Fruit fly (Drosophila melanogaster) whole organism, embryonic: ENCODE results near the gene Svil.

ENCODE experiments used
- ATbp ChIP-seq: fragments of 200-800 bp; sonication (Bioruptor generic); optimal IDR thresholded peaks from 2 replicates; lab custom pipeline; 2017; ENCODE audit warnings: missing biosample characterization, mild to moderate bottlenecking, missing genetic modification characterization, missing genetic modification reagents
- Aef1 ChIP-seq: fragments of 200-800 bp; sonication (Bioruptor generic); IDR thresholded peaks from 3 replicates; pipeline ENCODE4 v1.3.6; 2022; ENCODE audit warnings: missing biosample characterization, missing genetic modification characterization
- Asciz ChIP-seq: fragments of 200-800 bp; sonication (Bioruptor generic); optimal IDR thresholded peaks from 2 replicates; lab custom pipeline; 2017; ENCODE audit warnings: missing biosample characterization, mild to moderate bottlenecking, missing genetic modification characterization, missing genetic modification reagents
- CG12219 ChIP-seq: fragments of 200-800 bp; sonication (Bioruptor generic); optimal IDR thresholded peaks from 3 replicates; lab custom pipeline; 2018; ENCODE audit warnings: missing biosample characterization, mild to moderate bottlenecking, missing genetic modification characterization
- CG13624 ChIP-seq: fragments of 200-800 bp; sonication (Bioruptor generic); optimal IDR thresholded peaks from 2 replicates; lab custom pipeline; 2016; ENCODE audit warnings: missing biosample characterization, missing genetic modification characterization
- CG15011 ChIP-seq: fragments of 200-800 bp; sonication (Bioruptor generic); optimal IDR thresholded peaks from 3 replicates; lab custom pipeline; 2018; ENCODE audit warnings: missing biosample characterization, mild to moderate bottlenecking, missing genetic modification characterization
- CG15479 ChIP-seq: fragments of 200-800 bp; sonication (Bioruptor generic); optimal IDR thresholded peaks from 3 replicates; lab custom pipeline; 2019; ENCODE audit warnings: missing biosample characterization, mild to moderate bottlenecking, missing genetic modification characterization, moderate library complexity
- CG15601 ChIP-seq: fragments of 200-800 bp; sonication (Bioruptor generic); optimal IDR thresholded peaks from 3 replicates; lab custom pipeline; 2019; ENCODE audit warnings: missing biosample characterization, mild to moderate bottlenecking, missing genetic modification characterization, moderate library complexity
- CG17568 ChIP-seq: fragments of 200-800 bp; sonication (Bioruptor generic); optimal IDR thresholded peaks from 2 replicates; lab custom pipeline; 2018; ENCODE audit warnings: missing biosample characterization, mild to moderate bottlenecking, missing genetic modification characterization, moderate library complexity
- CG2199 ChIP-seq: fragments of 200-800 bp; sonication (Bioruptor generic); IDR thresholded peaks from 3 replicates; pipeline ENCODE4 v1.3.6; 2022; ENCODE audit warnings: missing biosample characterization, missing genetic modification characterization
- CG2678 ChIP-seq: fragments of 200-800 bp; sonication (Bioruptor generic); optimal IDR thresholded peaks from 3 replicates; lab custom pipeline; 2019; ENCODE audit warnings: missing biosample characterization, mild to moderate bottlenecking, missing genetic modification characterization, moderate library complexity
- CG3407 ChIP-seq: fragments of 200-800 bp; sonication (Bioruptor generic); optimal IDR thresholded peaks from 2 replicates; lab custom pipeline; 2018; ENCODE audit warnings: missing biosample characterization, mild to moderate bottlenecking, missing genetic modification characterization
- CG34376 ChIP-seq: fragments of 200-800 bp; sonication (Bioruptor generic); optimal IDR thresholded peaks from 2 replicates; lab custom pipeline; 2018; ENCODE audit warnings: missing biosample characterization, mild to moderate bottlenecking, missing genetic modification characterization
- CG42726 ChIP-seq: fragments of 200-800 bp; sonication (Bioruptor generic); IDR thresholded peaks from 2 replicates; pipeline ENCODE4 v1.3.6; 2022; ENCODE audit warnings: missing biosample characterization, missing genetic modification characterization; ENCODE audit not compliant: partially characterized antibody
- CG7786 ChIP-seq: fragments of 200-800 bp; sonication (Bioruptor generic); optimal IDR thresholded peaks from 2 replicates; lab custom pipeline; 2016; ENCODE audit warnings: missing biosample characterization, missing genetic modification characterization
- CG8281 ChIP-seq: fragments of 200-800 bp; sonication (Bioruptor generic); optimal IDR thresholded peaks from 2 replicates; lab custom pipeline; 2018; ENCODE audit warnings: missing biosample characterization, mild to moderate bottlenecking, missing genetic modification characterization, moderate library complexity
- CG8944 ChIP-seq: fragments of 200-800 bp; sonication (Bioruptor generic); optimal IDR thresholded peaks from 3 replicates; lab custom pipeline; 2016; ENCODE audit warnings: missing biosample characterization, missing genetic modification characterization
- Drgx ChIP-seq: fragments of 200-800 bp; sonication (Bioruptor generic); IDR thresholded peaks from 2 replicates; pipeline ENCODE4 v1.3.6; 2022; ENCODE audit warnings: missing biosample characterization, missing genetic modification characterization
- E2f1 ChIP-seq: fragments of 200-800 bp; sonication (Bioruptor generic); IDR thresholded peaks from 2 replicates; pipeline ENCODE4 v1.3.6; 2022; ENCODE audit warnings: missing biosample characterization, missing genetic modification characterization
- Gsc ChIP-seq: fragments of 200-800 bp; sonication (Bioruptor generic); IDR thresholded peaks from 2 replicates; pipeline ENCODE4 v1.3.6; 2022; ENCODE audit warnings: missing biosample characterization, missing genetic modification characterization
- HLH3B ChIP-seq: fragments of 200-800 bp; sonication (Bioruptor generic); IDR thresholded peaks from 2 replicates; pipeline ENCODE4 v1.3.6; 2022; ENCODE audit warnings: missing biosample characterization, missing genetic modification characterization
- HLH54F ChIP-seq: fragments of 200-800 bp; sonication (Bioruptor generic); optimal IDR thresholded peaks from 3 replicates; lab custom pipeline; 2016; ENCODE audit warnings: missing biosample characterization, missing genetic modification characterization
- Lim3 ChIP-seq: fragments of 200-800 bp; sonication (Bioruptor generic); IDR thresholded peaks from 2 replicates; pipeline ENCODE4 v1.3.6; 2022; ENCODE audit warnings: missing biosample characterization, missing genetic modification characterization
- MBD-R2 ChIP-seq: fragments of 200-800 bp; sonication (Bioruptor generic); IDR thresholded peaks from 2 replicates; pipeline ENCODE4 v1.3.6; 2022; ENCODE audit warnings: missing biosample characterization, missing genetic modification characterization
- MESR4 ChIP-seq: fragments of 200-800 bp; sonication (Bioruptor generic); optimal IDR thresholded peaks from 2 replicates; lab custom pipeline; 2018; ENCODE audit warnings: missing biosample characterization, mild to moderate bottlenecking, missing genetic modification characterization, moderate library complexity
- Max ChIP-seq: fragments of 200-800 bp; sonication (Bioruptor generic); optimal IDR thresholded peaks from 2 replicates; lab custom pipeline; 2016; ENCODE audit warnings: missing biosample characterization, mild to moderate bottlenecking, missing genetic modification characterization
- Med ChIP-seq: fragments of 200-800 bp; sonication (Bioruptor generic); peaks from one replicate; lab custom pipeline; 2016; ENCODE audit warnings: missing biosample characterization, missing genetic modification characterization, mild to moderate bottlenecking, inconsistent platforms, moderate library complexity
- Mrtf ChIP-seq: fragments of 200-800 bp; sonication (Bioruptor generic); IDR thresholded peaks from 3 replicates; pipeline ENCODE4 v1.3.6; 2022; ENCODE audit warnings: missing biosample characterization, missing genetic modification characterization
- PHDP ChIP-seq: fragments of 200-800 bp; sonication (Bioruptor generic); optimal IDR thresholded peaks from 3 replicates; lab custom pipeline; 2018; ENCODE audit warnings: missing biosample characterization, mild to moderate bottlenecking, missing genetic modification characterization, moderate library complexity
- Vsx1 ChIP-seq: fragments of 200-800 bp; sonication (Bioruptor generic); optimal IDR thresholded peaks from 2 replicates; lab custom pipeline; 2017; ENCODE audit warnings: missing biosample characterization, mild to moderate bottlenecking, missing genetic modification characterization, missing genetic modification reagents
- YL-1 ChIP-seq: fragments of 200-800 bp; sonication (Bioruptor generic); optimal IDR thresholded peaks from 3 replicates; lab custom pipeline; 2017; ENCODE audit warnings: missing biosample characterization, mild to moderate bottlenecking, missing genetic modification characterization
- al ChIP-seq: fragments of 200-800 bp; sonication (Bioruptor generic); IDR thresholded peaks from 2 replicates; pipeline ENCODE4 v1.3.6; 2022; ENCODE audit warnings: missing biosample characterization, missing genetic modification characterization
- bcd ChIP-seq: fragments of 200-800 bp; sonication (Bioruptor generic); optimal IDR thresholded peaks from 2 replicates; lab custom pipeline; 2017; ENCODE audit warnings: missing biosample characterization, mild to moderate bottlenecking, missing genetic modification characterization
- caup ChIP-seq: fragments of 200-800 bp; sonication (Bioruptor generic); optimal IDR thresholded peaks from 3 replicates; lab custom pipeline; 2017; ENCODE audit warnings: missing biosample characterization, mild to moderate bottlenecking, missing genetic modification characterization, moderate library complexity; ENCODE audit not compliant: severe bottlenecking
- crc ChIP-seq: fragments of 200-800 bp; sonication (Bioruptor generic); optimal IDR thresholded peaks from 2 replicates; lab custom pipeline; 2016; ENCODE audit warnings: missing biosample characterization, missing genetic modification characterization
- da ChIP-seq: fragments of 200-800 bp; sonication (Bioruptor generic); optimal IDR thresholded peaks from 2 replicates; lab custom pipeline; 2016; ENCODE audit warnings: missing biosample characterization, missing genetic modification characterization
- danr ChIP-seq: fragments of 200-800 bp; sonication (Bioruptor generic); IDR thresholded peaks from 2 replicates; pipeline ENCODE4 v1.3.6; 2022; ENCODE audit warnings: missing biosample characterization, missing genetic modification characterization
- dm ChIP-seq: fragments of 200-800 bp; sonication (Bioruptor generic); optimal IDR thresholded peaks from 3 replicates; lab custom pipeline; 2016; ENCODE audit warnings: missing biosample characterization, missing genetic modification characterization
- gem ChIP-seq: fragments of 200-800 bp; sonication (Bioruptor generic); optimal IDR thresholded peaks from 2 replicates; lab custom pipeline; 2019; ENCODE audit warnings: missing biosample characterization, mild to moderate bottlenecking, missing genetic modification characterization, moderate library complexity
- gro ChIP-seq: fragments of 200-800 bp; sonication (Bioruptor generic); optimal IDR thresholded peaks from 2 replicates; lab custom pipeline; 2016; ENCODE audit warnings: missing biosample characterization, missing genetic modification characterization
- insv ChIP-seq, 2 experiments: fragments of 200-800 bp; sonication (Bioruptor generic); optimal IDR thresholded peaks; 3 replicates each; lab custom pipeline; 2016 to 2018; ENCODE audit warnings: missing biosample characterization in 2 of 2, missing genetic modification characterization in 2 of 2
- pho ChIP-seq: fragments of 200-800 bp; sonication (Bioruptor generic); optimal IDR thresholded peaks from 2 replicates; lab custom pipeline; 2016; ENCODE audit warnings: missing biosample characterization, missing genetic modification characterization
- pita ChIP-seq: fragments of 200-800 bp; sonication (Bioruptor generic); optimal IDR thresholded peaks from 2 replicates; lab custom pipeline; 2017; ENCODE audit warnings: missing biosample characterization, mild to moderate bottlenecking, missing genetic modification characterization
- pzg ChIP-seq: fragments of 200-800 bp; sonication (Bioruptor generic); optimal IDR thresholded peaks from 3 replicates; lab custom pipeline; 2018; ENCODE audit warnings: missing biosample characterization, mild to moderate bottlenecking, missing genetic modification characterization, moderate library complexity
- sens ChIP-seq: fragments of 200-800 bp; sonication (Bioruptor generic); peaks from one replicate; lab custom pipeline; 2016; ENCODE audit warnings: missing biosample characterization, missing genetic modification characterization
- sima ChIP-seq: fragments of 200-800 bp; sonication (Bioruptor generic); optimal IDR thresholded peaks from 2 replicates; lab custom pipeline; 2016; ENCODE audit warnings: missing biosample characterization, missing genetic modification characterization
- slou ChIP-seq: fragments of 200-800 bp; sonication (Bioruptor generic); optimal IDR thresholded peaks from 3 replicates; lab custom pipeline; 2016; ENCODE audit warnings: missing biosample characterization, missing genetic modification characterization
- toy ChIP-seq: fragments of 200-800 bp; sonication (Bioruptor generic); IDR thresholded peaks from 2 replicates; pipeline ENCODE4 v1.3.6; 2022; ENCODE audit warnings: missing biosample characterization, missing genetic modification characterization
- unc-4 ChIP-seq: fragments of 200-800 bp; sonication (Bioruptor generic); IDR thresholded peaks from 2 replicates; pipeline ENCODE4 v1.3.6; 2022; ENCODE audit warnings: missing biosample characterization, missing genetic modification characterization; ENCODE audit not compliant: partially characterized antibody
- unpg ChIP-seq: fragments of 200-800 bp; sonication (Bioruptor generic); optimal IDR thresholded peaks from 3 replicates; lab custom pipeline; 2018; ENCODE audit warnings: missing biosample characterization, mild to moderate bottlenecking, missing genetic modification characterization, moderate library complexity
- wdn ChIP-seq: fragments of 200-800 bp; sonication (Bioruptor generic); IDR thresholded peaks from 2 replicates; pipeline ENCODE4 v1.3.6; 2022; ENCODE audit warnings: missing biosample characterization, missing genetic modification characterization
- zen2 ChIP-seq: fragments of 200-800 bp; sonication (Bioruptor generic); IDR thresholded peaks from 3 replicates; pipeline ENCODE4 v1.3.6; 2022; ENCODE audit warnings: missing biosample characterization, missing genetic modification characterization; ENCODE audit not compliant: partially characterized antibody

Gene Svil

dm6 chr3L:2433358-2433757 lies 55.9 kb downstream of the Svil start (continued):
- TF ChIP-seq MBD-R2: no peak
- no peak for TF ChIP-seq wdn (GFP tag; lab: Robert Waterston, UW)
- no peak for TF ChIP-seq Gsc (GFP tag; lab: Robert Waterston, UW)
- TF ChIP-seq da: no peak
- TF ChIP-seq toy (GFP tag; lab: Robert Waterston, UW): no peak
- peak; percentile 6 for TF ChIP-seq caup (GFP tag; lab: Kevin White, UChicago)
- TF ChIP-seq Max: no peak
- no peak for TF ChIP-seq zen2 (GFP tag; lab: Robert Waterston, UW)
- TF ChIP-seq YL-1 (GFP tag; lab: Kevin White, UChicago): no peak
- TF ChIP-seq Drgx (GFP tag; lab: Robert Waterston, UW): no peak
- TF ChIP-seq CG2678 (tag; lab: Kevin White, UChicago): peak; percentile 6
- TF ChIP-seq pita (GFP tag; lab: Kevin White, UChicago): no peak
- peak; percentile 47 for TF ChIP-seq ATbp (GFP tag; lab: Kevin White, UChicago)
- no peak for TF ChIP-seq bcd (GFP tag; lab: Kevin White, UChicago)
- no peak for TF ChIP-seq MESR4 (GFP tag; lab: Kevin White, UChicago)
- TF ChIP-seq sima: no peak
- no peak for TF ChIP-seq pho
- peak; percentile 2 for TF ChIP-seq CG17568 (GFP tag; lab: Kevin White, UChicago)
- TF ChIP-seq Vsx1 (GFP tag; lab: Kevin White, UChicago): peak; percentile 4
- no peak for TF ChIP-seq danr
- TF ChIP-seq Asciz (GFP tag; lab: Kevin White, UChicago): peak; percentile 43
- TF ChIP-seq HLH3B (GFP tag; lab: Robert Waterston, UW): no peak
- no peak for TF ChIP-seq HLH54F (GFP tag; lab: Kevin White, UChicago)
- peak; percentile 12 for TF ChIP-seq unpg (GFP tag; lab: Kevin White, UChicago)
- no peak for TF ChIP-seq CG7786 (GFP tag; lab: Kevin White, UChicago)
- TF ChIP-seq sens (GFP tag; lab: Kevin White, UChicago): peak; percentile 61
- no peak for TF ChIP-seq CG15479 (GFP tag; lab: Kevin White, UChicago)
- no peak for TF ChIP-seq gro (GFP tag; lab: Kevin White, UChicago)
- no peak for TF ChIP-seq CG8944 (GFP tag; lab: Kevin White, UChicago)
- TF ChIP-seq pzg (GFP tag; lab: Kevin White, UChicago): no peak
- TF ChIP-seq CG34376 (GFP tag; lab: Kevin White, UChicago): no peak
- TF ChIP-seq gem (tag; lab: Kevin White, UChicago): peak; percentile 21
- peak; percentile 5 for TF ChIP-seq PHDP
- TF ChIP-seq Aef1: no peak
- TF ChIP-seq insv (GFP tag; optimal IDR thresholded peaks at IDR 0.05; lab: Kevin White, UChicago): no peak
- TF ChIP-seq crc (GFP tag; lab: Kevin White, UChicago): no peak
- no peak for TF ChIP-seq CG13624 (GFP tag; lab: Kevin White, UChicago)
- TF ChIP-seq Mrtf (GFP tag; lab: Robert Waterston, UW): no peak
- peak; percentile 9 for TF ChIP-seq CG3407 (GFP tag; lab: Kevin White, UChicago)
- no peak for TF ChIP-seq E2f1 (GFP tag; lab: Robert Waterston, UW)
- no peak for TF ChIP-seq al
- TF ChIP-seq Lim3: no peak
- no peak for TF ChIP-seq CG2199 (GFP tag; lab: Robert Waterston, UW)
- no peak for TF ChIP-seq unc-4 (GFP tag; lab: Robert Waterston, UW)
- no peak for TF ChIP-seq slou (GFP tag; lab: Kevin White, UChicago)
- TF ChIP-seq Med (GFP tag; lab: Kevin White, UChicago): peak; percentile 54
- peak; percentile 5 for TF ChIP-seq CG15011 (GFP tag; lab: Kevin White, UChicago)
- TF ChIP-seq dm (GFP tag; lab: Kevin White, UChicago): no peak
- TF ChIP-seq CG42726 (GFP tag; lab: Robert Waterston, UW): no peak
- no peak for TF ChIP-seq CG8281 (tag; lab: Kevin White, UChicago)
- TF ChIP-seq CG12219 (GFP tag; lab: Kevin White, UChicago): no peak
- TF ChIP-seq CG15601 (tag; lab: Kevin White, UChicago): no peak
